Worm (Caenorhabditis elegans) whole organism, L4 larva: ENCODE results near the gene mab-3.

Experiments
- T20F7.1 ChIP-seq: fragments of 200-800 bp; sonication (Bioruptor generic); optimal IDR thresholded peaks from 2 replicates; lab custom pipeline; 2018; ENCODE audit warnings: mild to moderate bottlenecking, missing genetic modification characterization, missing compliant biosample characterization
- Y48G9A.11 ChIP-seq: fragments of 200-800 bp; sonication (Bioruptor generic); IDR thresholded peaks from 2 replicates; pipeline ENCODE4 v1.3.6; 2022; ENCODE audit warnings: missing genetic modification reagents, missing genetic modification characterization, missing compliant biosample characterization
- aha-1 ChIP-seq: fragments of 150-350 bp; peaks from one replicate; lab custom pipeline; 2014; ENCODE audit warnings: missing biosample characterization, missing genetic modification characterization
- ceh-20 ChIP-seq: fragments of 200-800 bp; sonication (Bioruptor generic); IDR thresholded peaks from 2 replicates; pipeline ENCODE4 v1.3.6; 2022; ENCODE audit warnings: missing genetic modification reagents, missing genetic modification characterization, missing compliant biosample characterization
- ceh-32 ChIP-seq: sonication (generic microtip); optimal IDR thresholded peaks from 2 replicates; lab custom pipeline; 2016; ENCODE audit warnings: mild to moderate bottlenecking, missing genetic modification characterization, missing compliant biosample characterization; ENCODE audit not compliant: poor library complexity
- ceh-62 ChIP-seq: sonication (generic microtip); optimal IDR thresholded peaks from 2 replicates; lab custom pipeline; 2017; ENCODE audit warnings: missing biosample characterization, missing genetic modification characterization
- ces-1 ChIP-seq: fragments of 150-350 bp; sonication (generic microtip); optimal IDR thresholded peaks from 4 replicates; lab custom pipeline; 2014; ENCODE audit warnings: missing biosample characterization, missing genetic modification reagents, missing genetic modification characterization
- ctbp-1 ChIP-seq: fragments of 200-800 bp; sonication (Bioruptor generic); IDR thresholded peaks from 2 replicates; pipeline ENCODE4 v1.3.6; 2022; ENCODE audit warnings: missing genetic modification reagents, missing genetic modification characterization, missing compliant biosample characterization
- daf-8 ChIP-seq: fragments of 200-800 bp; sonication (Bioruptor generic); IDR thresholded peaks from 2 replicates; pipeline ENCODE4 v1.3.6; 2022; ENCODE audit warnings: missing genetic modification characterization, missing compliant biosample characterization
- dmd-6 ChIP-seq: fragments of 200-800 bp; sonication (Bioruptor generic); IDR thresholded peaks from 2 replicates; pipeline ENCODE4 v1.3.6; 2022; ENCODE audit warnings: missing genetic modification reagents, missing genetic modification characterization, missing compliant biosample characterization
- dmd-9 ChIP-seq: fragments of 200-800 bp; sonication (Bioruptor generic); IDR thresholded peaks from 2 replicates; pipeline ENCODE4 v1.3.6; 2022; ENCODE audit warnings: missing genetic modification reagents, missing genetic modification characterization, missing compliant biosample characterization
- egl-43 ChIP-seq: fragments of 200-800 bp; sonication (Bioruptor generic); IDR thresholded peaks from 2 replicates; pipeline ENCODE4 v1.3.6; 2022; ENCODE audit warnings: missing genetic modification reagents, missing genetic modification characterization, missing compliant biosample characterization
- fkh-10 ChIP-seq: fragments of 150-350 bp; optimal IDR thresholded peaks from 2 replicates; lab custom pipeline; 2014; ENCODE audit warnings: missing biosample characterization, missing genetic modification reagents, missing genetic modification characterization
- gei-8 ChIP-seq: fragments of 200-800 bp; sonication (Bioruptor generic); optimal IDR thresholded peaks from 2 replicates; lab custom pipeline; 2018; ENCODE audit warnings: mild to moderate bottlenecking, missing genetic modification characterization, missing compliant biosample characterization
- hlh-11 ChIP-seq: fragments of 200-800 bp; sonication (Bioruptor generic); optimal IDR thresholded peaks from 2 replicates; lab custom pipeline; 2018; ENCODE audit warnings: mild to moderate bottlenecking, missing genetic modification characterization, missing compliant biosample characterization
- hmg-1.1 ChIP-seq: fragments of 200-800 bp; sonication (Bioruptor generic); IDR thresholded peaks from 2 replicates; pipeline ENCODE4 v1.3.6; 2022; ENCODE audit warnings: missing genetic modification reagents, missing genetic modification characterization, missing compliant biosample characterization
- lin-38 ChIP-seq: fragments of 200-800 bp; sonication (Bioruptor generic); IDR thresholded peaks from 2 replicates; pipeline ENCODE4 v1.3.6; 2022; ENCODE audit warnings: missing genetic modification reagents, missing genetic modification characterization, missing compliant biosample characterization
- lir-3 ChIP-seq: sonication (generic microtip); optimal IDR thresholded peaks from 2 replicates; lab custom pipeline; 2016; ENCODE audit warnings: mild to moderate bottlenecking, missing genetic modification characterization, missing compliant biosample characterization
- lsy-2 ChIP-seq, 2 experiments: fragments of 150-350 bp in 1 of 2; sonication (generic microtip) in 1 of 2; optimal IDR thresholded peaks; 2 replicates each; lab custom pipeline; 2014 to 2017; ENCODE audit warnings: missing biosample characterization in 2 of 2, missing genetic modification characterization in 2 of 2
- mdl-1 ChIP-seq, 2 experiments: fragments of 150-350 bp in 1 of 2; sonication (generic microtip) in 1 of 2; optimal IDR thresholded peaks; 2 replicates each; lab custom pipeline; 2014 to 2017; ENCODE audit warnings: missing biosample characterization in 2 of 2, missing genetic modification characterization in 2 of 2
- mdt-29 ChIP-seq: fragments of 200-800 bp; sonication (Bioruptor generic); IDR thresholded peaks from 2 replicates; pipeline ENCODE4 v1.3.6; 2022; ENCODE audit warnings: missing genetic modification reagents, missing genetic modification characterization, missing compliant biosample characterization
- mep-1 ChIP-seq: fragments of 150-350 bp; sonication (generic microtip); optimal IDR thresholded peaks from 3 replicates; lab custom pipeline; 2014; ENCODE audit warnings: missing biosample characterization, missing genetic modification characterization
- nhr-11 ChIP-seq: fragments of 150-350 bp; optimal IDR thresholded peaks from 2 replicates; lab custom pipeline; 2014; ENCODE audit warnings: missing biosample characterization, missing genetic modification characterization
- nhr-111 ChIP-seq: fragments of 200-800 bp; sonication (Bioruptor generic); optimal IDR thresholded peaks from 2 replicates; lab custom pipeline; 2018; ENCODE audit warnings: mild to moderate bottlenecking, missing genetic modification characterization, missing compliant biosample characterization
- nhr-237 ChIP-seq: sonication (generic microtip); optimal IDR thresholded peaks from 2 replicates; lab custom pipeline; 2017; ENCODE audit warnings: missing biosample characterization, missing genetic modification characterization
- nhr-77 ChIP-seq: fragments of 150-350 bp; optimal IDR thresholded peaks from 2 replicates; lab custom pipeline; 2014; ENCODE audit warnings: missing biosample characterization, missing genetic modification characterization
- skn-1 ChIP-seq: fragments of 150-350 bp; optimal IDR thresholded peaks from 2 replicates; lab custom pipeline; 2014; ENCODE audit warnings: missing biosample characterization, missing genetic modification characterization
- snpc-1.2 ChIP-seq: fragments of 200-800 bp; sonication (Bioruptor generic); IDR thresholded peaks from 2 replicates; pipeline ENCODE4 v1.3.6; 2022; ENCODE audit warnings: missing genetic modification reagents, missing genetic modification characterization, missing compliant biosample characterization
- tra-1 ChIP-seq: fragments of 200-800 bp; sonication (Bioruptor generic); IDR thresholded peaks from 2 replicates; pipeline ENCODE4 v1.3.6; 2022; ENCODE audit warnings: missing genetic modification reagents, missing genetic modification characterization, missing compliant biosample characterization
- unc-130 ChIP-seq: sonication (generic microtip); optimal IDR thresholded peaks from 2 replicates; lab custom pipeline; 2016; ENCODE audit warnings: missing genetic modification reagents, missing genetic modification characterization, missing compliant biosample characterization
- unc-39 ChIP-seq: sonication (generic microtip); optimal IDR thresholded peaks from 2 replicates; lab custom pipeline; 2017; ENCODE audit warnings: missing biosample characterization, missing genetic modification characterization
- unc-62 ChIP-seq, 3 experiments: fragments of 150-350 bp in 1 of 3; sonication (generic microtip); optimal IDR thresholded peaks in 2 of 3; peaks in 1 of 3; 1 replicate in 1 of 3; 2 replicates in 2 of 3; lab custom pipeline; 2014 to 2017; ENCODE audit warnings: missing biosample characterization in 3 of 3, missing genetic modification characterization in 3 of 3, missing genetic modification reagents in 3 of 3, missing genotype in 1 of 3
- zfp-3 ChIP-seq: fragments of 200-800 bp; sonication (Bioruptor generic); conservative IDR thresholded peaks from 2 replicates; pipeline ENCODE4 v1.3.6; 2022; ENCODE audit warnings: missing genetic modification reagents, missing genetic modification characterization, missing compliant biosample characterization
- zip-11 ChIP-seq: fragments of 200-800 bp; sonication (Bioruptor generic); IDR thresholded peaks from 2 replicates; pipeline ENCODE4 v1.3.6; 2022; ENCODE audit warnings: missing genetic modification characterization, missing compliant biosample characterization

mab-3 gene

DNA sequence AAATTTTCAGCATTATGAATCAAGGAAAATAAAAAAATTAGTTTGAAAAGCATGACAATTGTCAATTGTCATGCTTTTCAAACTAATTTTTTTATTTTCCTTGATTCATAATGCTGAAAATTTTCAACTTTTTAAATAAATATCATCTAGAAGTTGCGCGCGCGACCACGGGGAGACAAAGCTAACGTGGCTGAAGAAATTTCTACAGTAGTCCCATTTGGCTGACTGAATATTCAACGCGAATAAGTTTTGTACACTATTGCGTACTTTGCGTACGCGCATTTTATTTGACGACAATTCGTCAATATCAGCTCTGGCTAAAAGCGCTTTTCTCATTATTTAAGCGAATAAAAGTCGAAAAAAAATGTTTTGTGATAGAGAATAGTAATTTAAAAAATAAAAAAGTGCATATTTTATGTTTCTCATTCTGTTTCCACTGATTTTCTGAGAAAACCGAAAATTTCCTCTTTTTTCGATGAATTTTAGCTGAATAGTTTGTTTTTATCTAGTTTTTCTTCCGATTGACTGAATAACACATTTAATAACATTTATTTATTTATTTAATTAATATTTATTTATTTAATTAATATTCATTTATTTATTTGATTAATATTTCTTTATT, 13.2 kb upstream of the mab-3 start, which contains the start of gene Y53C12A.11:
Gene Y53C12A.11 (minus strand): TSS at position 68 of the 622 bp plus-strand sequence.
- TF ChIP-seq Y48G9A.11 (GFP tag; lab: Robert Waterston, UW): peak; percentile 86
- 0 out of 2 replicates have a peak, but pooled peaks have one; percentile 24 for TF ChIP-seq snpc-1.2
- TF ChIP-seq lsy-2 (tag; optimal IDR thresholded peaks at IDR 0.05; lab: Kevin White, UChicago): peak in 1 of 2 experiments; percentile 36
- TF ChIP-seq lin-38 (GFP tag; lab: Robert Waterston, UW): peak; percentile 77

- TF ChIP-seq T20F7.1 (no peak), unc-62 (GFP tag; optimal IDR thresholded peaks at IDR 0.05 in 1 of 2; lab: Kevin White, UChicago) (peak in 1 of 2 experiments; percentile 36), unc-62 (tag; optimal IDR thresholded peaks at IDR 0.05; lab: Kevin White, UChicago) (no peak)
Observed at ce11 chrII:9724464-9724863, 7.5 kb upstream of the mab-3 start, which contains the start of gene cutl-2. TSS of gene cutl-2 (minus strand) at chrII:9724673.

DNA sequence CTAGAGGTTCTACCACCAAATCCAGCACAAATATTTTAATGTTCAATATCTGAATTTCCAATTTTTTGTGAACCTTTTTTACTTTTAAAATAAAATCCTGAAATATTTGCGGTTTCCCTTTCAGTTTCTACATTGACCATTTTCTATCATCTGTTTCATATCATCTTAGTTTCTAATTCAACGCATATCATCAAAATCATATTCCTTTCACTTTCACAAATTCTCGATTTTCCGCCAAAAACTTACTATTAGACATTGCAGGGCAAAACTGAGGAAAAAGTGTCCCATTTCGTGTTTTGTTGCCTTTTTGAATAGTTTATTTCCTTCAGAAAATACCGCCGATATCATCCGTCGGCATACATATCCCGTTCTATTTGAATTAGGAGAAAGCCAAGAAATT, 6.9 kb upstream of the mab-3 start:
- TF ChIP-seq unc-39 (tag; lab: Kevin White, UChicago) (no peak), aha-1 (tag; lab: Kevin White, UChicago) (peak; percentile 16), gei-8 (GFP tag; lab: Kevin White, UChicago) (no peak)

ce11 chrII:9727192-9727699, 4.7 kb upstream of the mab-3 start:
- TF ChIP-seq ceh-62 (tag; lab: Kevin White, UChicago): no peak
- no peak for TF ChIP-seq mdt-29
- peak; percentile 12 for TF ChIP-seq hlh-11 (tag; lab: Kevin White, UChicago)
- peak in 1 of 2 experiments; percentile 6 for TF ChIP-seq lsy-2 (tag; optimal IDR thresholded peaks at IDR 0.05; lab: Kevin White, UChicago)
- no peak for TF ChIP-seq ctbp-1 (GFP tag; lab: Robert Waterston, UW)
- TF ChIP-seq aha-1 (tag; lab: Kevin White, UChicago): no peak
- TF ChIP-seq dmd-6: no peak
- TF ChIP-seq ceh-32 (tag; lab: Kevin White, UChicago): no peak
- TF ChIP-seq nhr-11: peak; percentile 8
- no peak for TF ChIP-seq zip-11
- TF ChIP-seq nhr-237 (tag; lab: Kevin White, UChicago): no peak
- 0 out of 2 replicates have a peak, but pooled peaks have one; percentile 10 for TF ChIP-seq egl-43 (GFP tag; lab: Robert Waterston, UW)
- no peak for TF ChIP-seq dmd-9
- no peak for TF ChIP-seq mdl-1 (tag; optimal IDR thresholded peaks at IDR 0.05; lab: Kevin White, UChicago)
- no peak for TF ChIP-seq nhr-77
- no peak for TF ChIP-seq skn-1
- no peak for TF ChIP-seq mep-1 (tag; lab: Kevin White, UChicago)
- no peak for TF ChIP-seq daf-8 (GFP tag; lab: Robert Waterston, UW)
- no peak for TF ChIP-seq unc-130 (GFP tag; lab: Kevin White, UChicago)
- 0 out of 2 replicates have a peak, but pooled peaks have one; percentile 42 for TF ChIP-seq tra-1 (GFP tag; lab: Robert Waterston, UW)
- peak in 1 of 2 experiments; percentile 32 for TF ChIP-seq unc-62 (GFP tag; optimal IDR thresholded peaks at IDR 0.05 in 1 of 2; lab: Kevin White, UChicago)
- TF ChIP-seq unc-62 (tag; optimal IDR thresholded peaks at IDR 0.05; lab: Kevin White, UChicago): no peak
- TF ChIP-seq hmg-1.1 (GFP tag; lab: Robert Waterston, UW): 0 out of 2 replicates have a peak, but pooled peaks have one; percentile 38

DNA sequence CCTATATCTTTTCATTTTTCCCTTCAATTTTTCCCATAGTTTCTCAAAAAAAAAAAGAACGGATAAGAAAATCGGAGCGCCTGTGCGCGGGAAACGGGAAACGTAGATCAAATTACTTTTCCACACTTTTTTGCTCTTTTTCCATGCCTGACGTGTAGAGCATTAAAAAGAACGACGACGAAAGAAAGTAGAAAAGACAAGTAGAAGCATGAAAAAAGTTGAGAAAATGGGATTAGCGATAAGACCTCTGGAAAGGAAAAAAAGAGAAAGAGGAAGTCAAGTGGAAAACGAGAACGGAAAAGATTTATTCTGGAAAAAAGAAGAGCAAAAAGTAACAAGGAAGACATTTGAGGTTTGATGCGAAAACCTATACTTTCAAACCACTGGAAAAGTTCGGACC, 3.4 kb upstream of the mab-3 start:
- TF ChIP-seq ceh-20 (GFP tag; lab: Robert Waterston, UW) (no peak), lin-38 (GFP tag; lab: Robert Waterston, UW) (no peak), fkh-10 (GFP tag; lab: Kevin White, UChicago) (peak; percentile 83), ctbp-1 (GFP tag; lab: Robert Waterston, UW) (0 out of 2 replicates have a peak, but pooled peaks have one; percentile 20), zfp-3 (GFP tag; lab: Robert Waterston, UW) (no peak), lsy-2 (tag; optimal IDR thresholded peaks at IDR 0.05; lab: Kevin White, UChicago) (peak in 1 of 2 experiments; percentile 1), nhr-111 (no peak), unc-39 (tag; lab: Kevin White, UChicago) (no peak), ces-1 (GFP tag; lab: Kevin White, UChicago) (peak; percentile 64), lir-3 (tag; lab: Kevin White, UChicago) (no peak), snpc-1.2 (no peak)
